Worm (Caenorhabditis elegans): ENCODE results near the gene E04F6.10.

The E04F6.10 gene

DNA sequence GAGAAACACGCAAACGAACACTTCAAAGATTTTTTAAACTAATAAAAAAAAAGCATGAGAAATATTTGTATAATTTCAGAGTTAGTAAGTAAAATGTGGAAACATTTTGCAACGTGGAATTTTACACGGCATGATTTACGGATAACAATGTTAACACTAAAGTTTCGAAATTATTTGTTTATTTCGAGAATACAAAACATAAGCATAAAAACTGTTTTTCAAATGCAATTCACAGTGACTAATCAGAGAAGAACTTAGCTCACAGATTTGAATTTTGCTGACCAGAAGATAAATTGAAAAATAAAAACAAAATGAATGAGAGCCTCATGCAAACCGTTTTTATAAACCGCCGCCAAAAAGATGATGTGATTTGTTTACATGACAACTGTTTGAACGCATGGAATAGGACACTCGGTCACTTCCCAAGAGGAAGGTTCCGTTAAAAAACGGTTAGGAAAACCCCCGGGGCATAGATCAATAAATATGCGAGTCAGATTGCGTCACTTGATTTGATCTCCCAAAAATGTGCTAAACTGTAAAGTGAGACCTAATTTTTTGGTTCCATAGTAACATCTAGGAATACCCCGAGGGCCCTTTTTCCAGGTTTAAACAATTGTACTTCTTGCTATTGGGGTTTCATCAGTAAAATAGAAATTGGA is 9.0 kb upstream of the E04F6.10 start, which contains the start of gene clh-3:
TSS of gene clh-3 (minus strand) at position 51 of the 659 bp plus-strand sequence.
- TF ChIP-seq R02D3.7 (tag; optimal IDR thresholded peaks at IDR 0.05) (no peak), daf-8 (GFP tag; IDR thresholded peaks at IDR 0.05) (no peak), unc-39 (tag; optimal IDR thresholded peaks at IDR 0.05) (no peak), nhr-25 (tag; optimal IDR thresholded peaks at IDR 0.05; ENCODE audit: borderline replicate concordance, insufficient read depth) (no peak), daf-19 (GFP tag; conservative IDR thresholded peaks at IDR 0.05) (no peak), snpc-4 (tag; optimal IDR thresholded peaks at IDR 0.05) (no peak), egl-43 (GFP tag; IDR thresholded peaks at IDR 0.05) (no peak), ama-1 (optimal IDR thresholded peaks at IDR 0.05) (no peak), hmg-1.1 (GFP tag; IDR thresholded peaks at IDR 0.05) (no peak), nhr-10 (tag; optimal IDR thresholded peaks at IDR 0.05) (no peak), nhr-237 (tag; optimal IDR thresholded peaks at IDR 0.05) (no peak), mep-1 (tag; optimal IDR thresholded peaks at IDR 0.05) (no peak), unc-62 (GFP tag; optimal IDR thresholded peaks at IDR 0.05 in 1 of 2) (no peak), unc-62 (tag; optimal IDR thresholded peaks at IDR 0.05) (no peak), F37D6.2 (tag; optimal IDR thresholded peaks at IDR 0.05) (no peak), nhr-28 (tag; optimal IDR thresholded peaks at IDR 0.05) (no peak), ces-1 (GFP tag; optimal IDR thresholded peaks at IDR 0.05) (no peak), egl-27 (tag; optimal IDR thresholded peaks at IDR 0.05) (no peak)

DNA sequence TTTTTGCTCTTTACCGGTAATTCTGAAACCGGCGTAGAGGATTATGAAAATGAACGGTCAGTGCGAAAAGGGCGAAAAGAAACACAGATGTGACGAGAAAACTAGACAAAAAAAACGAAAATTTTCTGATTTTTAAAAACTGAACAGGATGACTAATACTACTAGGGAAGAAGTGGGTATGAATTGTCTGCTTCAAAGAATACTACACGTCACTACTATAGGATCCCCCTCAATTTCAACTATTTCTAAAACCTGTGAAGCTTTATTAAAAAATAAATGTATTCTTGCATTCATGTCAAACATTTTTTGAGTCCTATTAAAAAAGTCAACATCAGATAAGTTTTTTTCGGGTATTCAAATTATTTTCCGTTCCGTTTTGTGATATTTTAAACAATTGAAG is 7.1 kb upstream of the E04F6.10 start:
- peak; percentile 55 for TF ChIP-seq aha-1 (tag)
- peak in 1 of 2 experiments; percentile 56 for TF ChIP-seq unc-62 (GFP tag; optimal IDR thresholded peaks at IDR 0.05 in 1 of 2)
- no peak for TF ChIP-seq unc-62 (tag; optimal IDR thresholded peaks at IDR 0.05)
- no peak for TF ChIP-seq lin-1 (GFP tag; IDR thresholded peaks at IDR 0.05)

- TF ChIP-seq tag-97 (GFP tag; IDR thresholded peaks at IDR 0.05), result no peak
- peak in 1 of 2 experiments; percentile 36 for TF ChIP-seq daf-16 (GFP tag; optimal IDR thresholded peaks at IDR 0.05)
- no peak for TF ChIP-seq daf-16 (tag; optimal IDR thresholded peaks at IDR 0.05)
These were observed 4.9 kb downstream of the E04F6.10 start, which contains the start of gene E04F6.9 for ce11 chrII:7212059-7212458. TSS of gene E04F6.9 (minus strand) at chrII:7212159.

- TF ChIP-seq fkh-10 (GFP tag; optimal IDR thresholded peaks at IDR 0.05) (no peak), spr-3 (GFP tag; optimal IDR thresholded peaks at IDR 0.05) (no peak), dpl-1 (GFP tag; optimal IDR thresholded peaks at IDR 0.05) (no peak), hlh-30 (tag; optimal IDR thresholded peaks at IDR 0.05; ENCODE audit: insufficient read depth) (peak; percentile 38), nhr-11 (tag; optimal IDR thresholded peaks at IDR 0.05) (peak; percentile 8), daf-16 (GFP tag; optimal IDR thresholded peaks at IDR 0.05) (peak in 1 of 2 experiments; percentile 75), daf-16 (tag; optimal IDR thresholded peaks at IDR 0.05) (no peak), tag-97 (GFP tag; IDR thresholded peaks at IDR 0.05) (no peak)
These were observed 5.7 kb downstream of the E04F6.10 start, which contains the start of gene E04F6.8 for ce11 chrII:7211280-7211679. TSS of gene E04F6.8 (minus strand) at chrII:7211380.

DNA sequence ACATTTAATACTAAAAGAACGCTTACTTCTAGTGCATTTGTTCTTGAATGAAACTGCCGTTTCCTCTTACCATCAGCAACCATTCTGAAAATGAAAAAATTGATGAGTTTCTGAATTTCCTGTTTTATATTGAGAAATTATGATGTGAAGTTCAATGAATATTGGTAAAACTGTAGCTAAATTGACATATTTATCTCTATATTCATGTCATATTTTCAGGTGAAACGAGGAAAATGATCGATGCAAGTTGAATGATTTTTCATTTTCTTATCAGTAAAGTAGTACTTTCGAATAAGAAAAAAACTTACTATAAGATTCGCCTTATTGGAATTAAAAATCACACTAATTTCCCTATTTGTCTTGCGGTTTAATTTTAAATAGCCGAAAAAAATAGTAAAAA is 6.8 kb downstream of the E04F6.10 start, which contains the start of gene E04F6.15:
TSS of gene E04F6.15 (minus strand) at position 101 of the 400 bp plus-strand sequence.
- TF ChIP-seq tag-97 (GFP tag; IDR thresholded peaks at IDR 0.05) (no peak), arid-1 (GFP tag; conservative IDR thresholded peaks at IDR 0.05) (no peak), pha-4 (GFP tag; IDR thresholded peaks at IDR 0.05) (no peak), pha-4 (tag; optimal IDR thresholded peaks at IDR 0.05) (no peak), skn-1 (tag; optimal IDR thresholded peaks at IDR 0.05) (no peak), rbr-2 (tag; optimal IDR thresholded peaks at IDR 0.05) (no peak), egl-43 (GFP tag; IDR thresholded peaks at IDR 0.05) (no peak), dve-1 (tag; optimal IDR thresholded peaks at IDR 0.05; ENCODE audit: insufficient read depth) (peak; percentile 31), nhr-77 (tag; optimal IDR thresholded peaks at IDR 0.05) (no peak), Y105C5A.15 (GFP tag; IDR thresholded peaks at IDR 0.05) (no peak), dmd-6 (GFP tag; IDR thresholded peaks at IDR 0.05) (peak; percentile 47; the same call in 1 of the 2 replicates), T20F7.1 (GFP tag; optimal IDR thresholded peaks at IDR 0.05) (peak; percentile 10)
